Worm (Caenorhabditis elegans): ENCODE measurements around the gene Y37H2A.7.

ce11 chrV:18107969-18108368 is 26.3 kb downstream of the Y37H2A.7 start, which contains the start of gene Y37H2A.1:
- TF ChIP-seq ceh-36 (tag; optimal IDR thresholded peaks at IDR 0.05) (no peak), flt-1 (GFP tag; IDR thresholded peaks at IDR 0.05) (no peak), ets-7 (tag; optimal IDR thresholded peaks at IDR 0.05) (no peak), tbx-37 (GFP tag; conservative IDR thresholded peaks at IDR 0.05) (no peak), hnd-1 (tag; optimal IDR thresholded peaks at IDR 0.05) (no peak)
